Fruit fly (Drosophila melanogaster) whole organism, embryonic: ENCODE data around the gene Uck.

ENCODE experiments used
- Awh ChIP-seq: fragments of 200-800 bp; sonication (Bioruptor generic); IDR thresholded peaks from 2 replicates; pipeline ENCODE4, ENCODE4 v1.3.6; 2022; ENCODE audit warnings: missing biosample characterization, missing genetic modification characterization
- B-H1 ChIP-seq: fragments of 200-800 bp; sonication (Bioruptor generic); IDR thresholded peaks from 3 replicates; pipeline ENCODE4 v1.3.6; 2022; ENCODE audit warnings: missing biosample characterization, missing genetic modification characterization
- Bdp1 ChIP-seq: fragments of 200-800 bp; sonication (Bioruptor generic); optimal IDR thresholded peaks from 3 replicates; lab custom pipeline; 2016; ENCODE audit warnings: missing biosample characterization, missing genetic modification characterization
- BtbVII ChIP-seq: fragments of 200-800 bp; sonication (Bioruptor generic); optimal IDR thresholded peaks from 3 replicates; lab custom pipeline; 2017; ENCODE audit warnings: missing biosample characterization, mild to moderate bottlenecking, missing genetic modification characterization
- CG10654 ChIP-seq: fragments of 200-800 bp; sonication (Bioruptor generic); optimal IDR thresholded peaks from 2 replicates; lab custom pipeline; 2016; ENCODE audit warnings: missing biosample characterization, missing genetic modification characterization
- CG11085 ChIP-seq: fragments of 200-800 bp; sonication (Bioruptor generic); IDR thresholded peaks from 2 replicates; pipeline ENCODE4 v1.3.6; 2022; ENCODE audit warnings: missing biosample characterization, missing genetic modification characterization
- CG11456 ChIP-seq: fragments of 200-800 bp; sonication (Bioruptor generic); IDR thresholded peaks from 3 replicates; pipeline ENCODE4 v1.3.6; 2022; ENCODE audit warnings: missing biosample characterization, missing genetic modification characterization
- CG12236 ChIP-seq: fragments of 200-800 bp; sonication (Bioruptor generic); optimal IDR thresholded peaks from 2 replicates; lab custom pipeline; 2016; ENCODE audit warnings: missing biosample characterization, missing genetic modification characterization
- CG12659 ChIP-seq: fragments of 200-800 bp; sonication (Bioruptor generic); optimal IDR thresholded peaks from 3 replicates; lab custom pipeline; 2017; ENCODE audit warnings: mild to moderate bottlenecking, missing biosample characterization, missing genetic modification reagents, missing genetic modification characterization
- CG15073 ChIP-seq: fragments of 200-800 bp; sonication (Bioruptor generic); optimal IDR thresholded peaks from 2 replicates; lab custom pipeline; 2016; ENCODE audit warnings: missing biosample characterization, missing genetic modification characterization
- CG15514 ChIP-seq: fragments of 200-800 bp; sonication (Bioruptor generic); optimal IDR thresholded peaks from 3 replicates; lab custom pipeline; 2017; ENCODE audit warnings: missing biosample characterization, missing genetic modification characterization, mild to moderate bottlenecking, moderate library complexity, missing genetic modification reagents
- CG18599 ChIP-seq: fragments of 200-800 bp; sonication (Bioruptor generic); optimal IDR thresholded peaks from 3 replicates; lab custom pipeline; 2017; ENCODE audit warnings: missing biosample characterization, missing genetic modification characterization, mild to moderate bottlenecking, moderate library complexity, missing genetic modification reagents
- CG2712 ChIP-seq: fragments of 200-800 bp; optimal IDR thresholded peaks from 3 replicates; lab custom pipeline; 2019; ENCODE audit warnings: missing biosample characterization, mild to moderate bottlenecking, missing genetic modification characterization, moderate library complexity
- CG30431 ChIP-seq: fragments of 200-800 bp; sonication (Bioruptor generic); optimal IDR thresholded peaks from 2 replicates; lab custom pipeline; 2017; ENCODE audit warnings: missing biosample characterization, missing genetic modification characterization
- CG33557 ChIP-seq: fragments of 200-800 bp; sonication (Bioruptor generic); optimal IDR thresholded peaks from 2 replicates; lab custom pipeline; 2019; ENCODE audit warnings: missing biosample characterization, mild to moderate bottlenecking, missing genetic modification characterization, moderate library complexity
- CG34224 ChIP-seq: fragments of 200-800 bp; sonication (Bioruptor generic); IDR thresholded peaks from 3 replicates; pipeline ENCODE4 v1.3.6; 2022; ENCODE audit warnings: missing biosample characterization, missing genetic modification characterization; ENCODE audit not compliant: partially characterized antibody
- CG34376 ChIP-seq: fragments of 200-800 bp; sonication (Bioruptor generic); optimal IDR thresholded peaks from 2 replicates; lab custom pipeline; 2018; ENCODE audit warnings: missing biosample characterization, mild to moderate bottlenecking, missing genetic modification characterization
- CG3847 ChIP-seq: fragments of 200-800 bp; sonication (Bioruptor generic); IDR thresholded peaks from 2 replicates; pipeline ENCODE4 v1.3.6; 2022; ENCODE audit warnings: missing biosample characterization, missing genetic modification characterization
- CG4617 ChIP-seq: fragments of 200-800 bp; sonication (Bioruptor generic); optimal IDR thresholded peaks from 3 replicates; lab custom pipeline; 2016; ENCODE audit warnings: missing biosample characterization, missing genetic modification characterization, borderline replicate concordance
- CG4707 ChIP-seq: fragments of 200-800 bp; sonication (Bioruptor generic); optimal IDR thresholded peaks from 2 replicates; lab custom pipeline; 2018; ENCODE audit warnings: missing biosample characterization, mild to moderate bottlenecking, missing genetic modification characterization, moderate library complexity
- CG9797 ChIP-seq: fragments of 200-800 bp; sonication (Bioruptor generic); optimal IDR thresholded peaks from 3 replicates; lab custom pipeline; 2018; ENCODE audit warnings: missing biosample characterization, mild to moderate bottlenecking, missing genetic modification characterization
- Dref ChIP-seq: fragments of 200-800 bp; sonication (Bioruptor generic); IDR thresholded peaks from 2 replicates; pipeline ENCODE4 v1.3.6; 2022; ENCODE audit warnings: missing biosample characterization, missing genetic modification characterization
- Gsc ChIP-seq: fragments of 200-800 bp; sonication (Bioruptor generic); IDR thresholded peaks from 2 replicates; pipeline ENCODE4 v1.3.6; 2022; ENCODE audit warnings: missing biosample characterization, missing genetic modification characterization
- Hr3 ChIP-seq: fragments of 200-800 bp; sonication (Bioruptor generic); optimal IDR thresholded peaks from 3 replicates; lab custom pipeline; 2016; ENCODE audit warnings: missing biosample characterization, missing genetic modification characterization
- Hr51 ChIP-seq, 2 experiments: fragments of 200-800 bp; sonication (Bioruptor generic); optimal IDR thresholded peaks; 2 replicates in 1 of 2; 3 replicates in 1 of 2; lab custom pipeline; 2016 to 2018; ENCODE audit warnings: missing biosample characterization in 2 of 2, missing genetic modification characterization in 2 of 2, mild to moderate bottlenecking in 1 of 2, moderate library complexity in 1 of 2
- Lpt ChIP-seq: fragments of >200 bp; optimal IDR thresholded peaks from 2 replicates; lab custom pipeline; 2018; ENCODE audit warnings: missing biosample characterization, missing genetic modification characterization
- Mes4 ChIP-seq: fragments of 200-800 bp; sonication (Bioruptor generic); optimal IDR thresholded peaks from 2 replicates; lab custom pipeline; 2016; ENCODE audit warnings: missing biosample characterization, missing genetic modification characterization
- Nf-YA ChIP-seq: fragments of 200-800 bp; sonication (Bioruptor generic); IDR thresholded peaks from 2 replicates; pipeline ENCODE4 v1.3.6; 2022; ENCODE audit warnings: missing biosample characterization, missing genetic modification characterization
- Poxn ChIP-seq: fragments of 200-800 bp; sonication (Bioruptor generic); IDR thresholded peaks from 2 replicates; pipeline ENCODE4 v1.3.6; 2022; ENCODE audit warnings: missing biosample characterization, missing genetic modification characterization
- Ravus ChIP-seq: fragments of 200-800 bp; sonication (Bioruptor generic); IDR thresholded peaks from 2 replicates; pipeline ENCODE4 v1.3.6; 2022; ENCODE audit warnings: missing biosample characterization, missing genetic modification characterization
- ash1 ChIP-seq: fragments of 200-800 bp; sonication (Bioruptor generic); optimal IDR thresholded peaks from 2 replicates; lab custom pipeline; 2018; ENCODE audit warnings: missing biosample characterization, mild to moderate bottlenecking, missing genetic modification characterization
- ato ChIP-seq: fragments of 200-800 bp; sonication (Bioruptor generic); IDR thresholded peaks from 2 replicates; pipeline ENCODE4 v1.3.6; 2022; ENCODE audit warnings: missing biosample characterization, missing genetic modification characterization; ENCODE audit not compliant: partially characterized antibody
- bab2 ChIP-seq: fragments of 200-800 bp; sonication (Bioruptor generic); optimal IDR thresholded peaks from 2 replicates; lab custom pipeline; 2016; ENCODE audit warnings: missing biosample characterization, missing genetic modification characterization
- chinmo ChIP-seq: fragments of 200-800 bp; sonication (Bioruptor generic); IDR thresholded peaks from 4 replicates; pipeline ENCODE4 v1.3.6; 2022; ENCODE audit warnings: missing biosample characterization, missing genetic modification characterization; ENCODE audit not compliant: partially characterized antibody
- ems ChIP-seq: fragments of 200-800 bp; sonication (Bioruptor generic); optimal IDR thresholded peaks from 3 replicates; lab custom pipeline; 2016; ENCODE audit warnings: missing biosample characterization, missing genetic modification characterization
- eve ChIP-seq, 2 experiments: fragments of >200 bp; optimal IDR thresholded peaks; 2 replicates each; lab custom pipeline; 2017; ENCODE audit warnings: missing biosample characterization in 2 of 2, missing genetic modification characterization in 2 of 2
- ewg ChIP-seq: fragments of 200-800 bp; sonication (Bioruptor generic); optimal IDR thresholded peaks from 3 replicates; lab custom pipeline; 2017; ENCODE audit warnings: mild to moderate bottlenecking, missing biosample characterization, missing genetic modification reagents, missing genetic modification characterization
- fd102C ChIP-seq: fragments of 200-800 bp; sonication (Bioruptor generic); optimal IDR thresholded peaks from 2 replicates; lab custom pipeline; 2018; ENCODE audit warnings: missing biosample characterization, mild to moderate bottlenecking, missing genetic modification characterization, moderate library complexity
- lmd ChIP-seq: fragments of 200-800 bp; sonication (Bioruptor generic); IDR thresholded peaks from 2 replicates; pipeline ENCODE4 v1.3.6; 2022; ENCODE audit warnings: missing biosample characterization, missing genetic modification characterization
- mirr ChIP-seq: fragments of 200-800 bp; sonication (Bioruptor generic); optimal IDR thresholded peaks from 3 replicates; lab custom pipeline; 2018; ENCODE audit warnings: missing biosample characterization, mild to moderate bottlenecking, missing genetic modification characterization
- nerfin-1 ChIP-seq: fragments of 200-800 bp; sonication (Bioruptor generic); optimal IDR thresholded peaks from 3 replicates; lab custom pipeline; 2019; ENCODE audit warnings: missing biosample characterization, mild to moderate bottlenecking, missing genetic modification characterization, moderate library complexity
- onecut ChIP-seq: fragments of 200-800 bp; sonication (Bioruptor generic); IDR thresholded peaks from 2 replicates; pipeline ENCODE4 v1.3.6; 2022; ENCODE audit warnings: missing biosample characterization, missing genetic modification characterization
- p53 ChIP-seq: fragments of 200-800 bp; sonication (Bioruptor generic); optimal IDR thresholded peaks from 2 replicates; lab custom pipeline; 2016; ENCODE audit warnings: missing biosample characterization, missing genetic modification characterization
- prd ChIP-seq, 3 experiments: fragments of >200 bp in 2 of 3; fragments of 200-800 bp in 1 of 3; sonication (Bioruptor generic) in 1 of 3; optimal IDR thresholded peaks in 2 of 3; IDR thresholded peaks in 1 of 3; 2 replicates in 2 of 3; 3 replicates in 1 of 3; pipeline versions ENCODE4 v1.3.6 to Lab custom; 2017 to 2022; ENCODE audit warnings: missing biosample characterization in 1 of 3, missing genetic modification characterization in 1 of 3
- psq ChIP-seq: fragments of 200-800 bp; sonication (Bioruptor generic); optimal IDR thresholded peaks from 2 replicates; lab custom pipeline; 2017; ENCODE audit warnings: missing biosample characterization, missing genetic modification characterization
- sob ChIP-seq: fragments of 200-800 bp; sonication (Bioruptor generic); IDR thresholded peaks from 2 replicates; pipeline ENCODE4 v1.3.6; 2022; ENCODE audit warnings: missing biosample characterization, missing genetic modification characterization
- twi ChIP-seq: fragments of 200-800 bp; optimal IDR thresholded peaks from 2 replicates; lab custom pipeline; 2019; ENCODE audit warnings: missing biosample characterization, mild to moderate bottlenecking, missing genetic modification characterization, moderate library complexity
- zf30C ChIP-seq: fragments of 200-800 bp; sonication (Bioruptor generic); optimal IDR thresholded peaks from 3 replicates; lab custom pipeline; 2018; ENCODE audit warnings: missing biosample characterization, mild to moderate bottlenecking, missing genetic modification characterization

Gene Uck

dm6 chr3R:24295556-24296465, 5.8 kb downstream of the Uck start (continued):
- TF ChIP-seq CG10654 (GFP tag; lab: Kevin White, UChicago) (no peak), CG4707 (peak; percentile 61), CG2712 (tag; lab: Kevin White, UChicago) (peak; percentile 85), Ravus (no peak; the same call in none of the 2 replicates), BtbVII (peak; percentile 69), sob (GFP tag; lab: Robert Waterston, UW) (peak; percentile 80), CG15514 (GFP tag; lab: Kevin White, UChicago) (peak; percentile 49), CG33557 (peak; percentile 81), Awh (GFP tag; lab: Robert Waterston, UW) (peak; percentile 77), CG15073 (GFP tag; lab: Kevin White, UChicago) (peak; percentile 25), CG11456 (GFP tag; lab: Robert Waterston, UW) (peak; percentile 88), CG11085 (GFP tag; lab: Robert Waterston, UW) (peak; percentile 70), CG4617 (GFP tag; lab: Kevin White, UChicago) (peak; percentile 34), CG9797 (GFP tag; lab: Kevin White, UChicago) (no peak), Nf-YA (GFP tag; lab: Robert Waterston, UW) (peak; percentile 58), ems (GFP tag; lab: Kevin White, UChicago) (peak; percentile 53), CG30431 (peak; percentile 81), chinmo (GFP tag; lab: Robert Waterston, UW) (peak; percentile 10; the same call in 1 of the 4 replicates), p53 (GFP tag; lab: Kevin White, UChicago) (no peak), ash1 (GFP tag; lab: Kevin White, UChicago) (no peak), ato (no peak), zf30C (GFP tag; lab: Kevin White, UChicago) (no peak), Gsc (GFP tag; lab: Robert Waterston, UW) (no peak), CG12236 (GFP tag; lab: Kevin White, UChicago) (peak; percentile 22), Dref (no peak), psq (no peak), onecut (GFP tag; lab: Robert Waterston, UW) (peak; percentile 73), CG12659 (GFP tag; lab: Kevin White, UChicago) (peak; percentile 78), CG34376 (GFP tag; lab: Kevin White, UChicago) (no peak), B-H1 (peak; percentile 69), fd102C (GFP tag; lab: Kevin White, UChicago) (peak; percentile 61), CG34224 (GFP tag; lab: Robert Waterston, UW) (no peak), mirr (peak; percentile 42), Poxn (GFP tag; lab: Robert Waterston, UW) (peak; percentile 63), CG18599 (GFP tag; lab: Kevin White, UChicago) (peak; percentile 82), nerfin-1 (peak; percentile 46), twi (tag; lab: Kevin White, UChicago) (peak; percentile 53), bab2 (GFP tag; lab: Kevin White, UChicago) (peak; percentile 59), prd (optimal IDR thresholded peaks at IDR 0.05; lab: Kevin White, UChicago) (no peak), prd (GFP tag; IDR thresholded peaks at IDR 0.05; lab: Robert Waterston, UW) (peak; percentile 91), CG3847 (GFP tag; lab: Robert Waterston, UW) (peak; percentile 73), Bdp1 (peak; percentile 52), ewg (peak; percentile 52), Hr51 (GFP tag; optimal IDR thresholded peaks at IDR 0.05; lab: Kevin White, UChicago) (peak; percentile 67 to 78), Hr3 (GFP tag; lab: Kevin White, UChicago) (peak; percentile 73), Lpt (GFP tag; lab: Kevin White, UChicago) (no peak), Mes4 (peak; percentile 34), lmd (GFP tag; lab: Robert Waterston, UW) (peak; percentile 89), eve (GFP tag; optimal IDR thresholded peaks at IDR 0.05; lab: Kevin White, UChicago) (peak in 1 of 2 experiments; percentile 82)
